Worm (Caenorhabditis elegans): ENCODE results near the gene npp-19.

ce11 chrII:10800209-10800608 is 1.9 kb upstream of the npp-19 start:
- no peak for TF ChIP-seq ztf-6 (GFP tag; IDR thresholded peaks at IDR 0.05)
- TF ChIP-seq lin-40 (tag; optimal IDR thresholded peaks at IDR 0.05): no peak
- no peak for TF ChIP-seq him-1 (tag; optimal IDR thresholded peaks at IDR 0.05)
- TF ChIP-seq bed-2 (GFP tag; IDR thresholded peaks at IDR 0.05): no peak
- TF ChIP-seq F10E7.11 (tag; optimal IDR thresholded peaks at IDR 0.05): no peak
- no peak for TF ChIP-seq ztf-28 (GFP tag; IDR thresholded peaks at IDR 0.05)
- no peak for TF ChIP-seq dpl-1 (GFP tag; optimal IDR thresholded peaks at IDR 0.05)
- TF ChIP-seq attf-5 (GFP tag; optimal IDR thresholded peaks at IDR 0.05): no peak
- no peak for TF ChIP-seq aptf-3 (GFP tag; IDR thresholded peaks at IDR 0.05)
- TF ChIP-seq unc-62 (GFP tag; optimal IDR thresholded peaks at IDR 0.05): no peak
- TF ChIP-seq ama-1 (optimal IDR thresholded peaks at IDR 0.05): no peak
- TF ChIP-seq ama-1 (GFP tag; optimal IDR thresholded peaks at IDR 0.05): no peak

All from whole organism, young adult.